Worm (Caenorhabditis elegans) whole organism, young adult: Measurements from ENCODE around the gene T05H10.1.
A peak's percentile ranks its signal among the peaks of the same experiment; 100 is the strongest.

Experiments
- B0019.2 ChIP-seq: fragments of 200-800 bp; sonication (Bioruptor generic); conservative IDR thresholded peaks from 2 replicates; pipeline ENCODE4 v1.3.6; 2022; ENCODE audit warnings: missing genetic modification reagents, missing genetic modification characterization, missing compliant biosample characterization
- F39B2.1 ChIP-seq: fragments of 200-800 bp; sonication (Bioruptor generic); IDR thresholded peaks from 2 replicates; pipeline ENCODE4 v1.3.6; 2022; ENCODE audit warnings: missing genetic modification reagents, missing genetic modification characterization, missing compliant biosample characterization
- F52B5.7 ChIP-seq: sonication (generic microtip); optimal IDR thresholded peaks from 2 replicates; lab custom pipeline; 2016; ENCODE audit warnings: mild to moderate bottlenecking, missing genetic modification characterization, missing compliant biosample characterization
- F55B11.4 ChIP-seq: sonication (generic microtip); optimal IDR thresholded peaks from 2 replicates; lab custom pipeline; 2016; ENCODE audit warnings: missing compliant biosample characterization, missing genetic modification characterization, borderline replicate concordance; ENCODE audit not compliant: insufficient read depth
- F57A8.1 ChIP-seq: fragments of 200-800 bp; sonication (Bioruptor generic); optimal IDR thresholded peaks from 2 replicates; lab custom pipeline; 2018; ENCODE audit warnings: mild to moderate bottlenecking, missing genetic modification characterization, moderate library complexity, missing compliant biosample characterization
- Y56A3A.18 ChIP-seq: fragments of 200-800 bp; sonication (Bioruptor generic); IDR thresholded peaks from 2 replicates; pipeline ENCODE4 v1.3.6; 2022; ENCODE audit warnings: missing genetic modification reagents, missing genetic modification characterization, missing compliant biosample characterization
- Y95B8A.8 ChIP-seq: fragments of 200-800 bp; sonication (Bioruptor generic); IDR thresholded peaks from 2 replicates; pipeline ENCODE4 v1.3.6; 2022; ENCODE audit warnings: missing genetic modification reagents, missing genetic modification characterization, missing compliant biosample characterization
- ZK185.1 ChIP-seq: sonication (generic microtip); optimal IDR thresholded peaks from 2 replicates; lab custom pipeline; 2016; ENCODE audit warnings: mild to moderate bottlenecking, missing genetic modification characterization, missing compliant biosample characterization; ENCODE audit not compliant: poor library complexity, severe bottlenecking
- aptf-3 ChIP-seq: fragments of 200-800 bp; sonication (Bioruptor generic); IDR thresholded peaks from 2 replicates; pipeline ENCODE4 v1.3.6; 2022; ENCODE audit warnings: missing genetic modification characterization, missing compliant biosample characterization
- atf-7 ChIP-seq: sonication (generic microtip); optimal IDR thresholded peaks from 2 replicates; lab custom pipeline; 2017; ENCODE audit warnings: mild to moderate bottlenecking, missing genetic modification characterization, missing compliant biosample characterization
- cebp-1 ChIP-seq, 2 experiments: fragments of 200-800 bp in 1 of 2; sonication (Bioruptor generic) in 1 of 2; sonication (generic microtip) in 1 of 2; IDR thresholded peaks in 1 of 2; optimal IDR thresholded peaks in 1 of 2; 2 replicates each; pipeline versions ENCODE4 v1.3.6 to Lab custom; 2017 to 2022; ENCODE audit warnings: missing compliant biosample characterization in 2 of 2, missing genetic modification characterization in 2 of 2, mild to moderate bottlenecking in 1 of 2, missing genetic modification reagents in 1 of 2, moderate library complexity in 1 of 2
- cebp-2 ChIP-seq: fragments of 200-800 bp; sonication (Bioruptor generic); IDR thresholded peaks from 2 replicates; pipeline ENCODE4 v1.3.6; 2022; ENCODE audit warnings: missing genetic modification characterization, missing compliant biosample characterization
- ceh-100 ChIP-seq: fragments of 200-800 bp; sonication (Bioruptor generic); IDR thresholded peaks from 2 replicates; pipeline ENCODE4 v1.3.6; 2022; ENCODE audit warnings: missing genetic modification reagents, missing genetic modification characterization, missing compliant biosample characterization
- ceh-91 ChIP-seq: fragments of 200-800 bp; sonication (Bioruptor generic); IDR thresholded peaks from 2 replicates; pipeline ENCODE4 v1.3.6; 2022; ENCODE audit warnings: missing genetic modification reagents, missing genetic modification characterization, missing compliant biosample characterization
- chd-7 ChIP-seq: sonication (generic microtip); optimal IDR thresholded peaks from 2 replicates; lab custom pipeline; 2016; ENCODE audit warnings: mild to moderate bottlenecking, missing genetic modification characterization, moderate library complexity, missing compliant biosample characterization
- die-1 ChIP-seq: sonication (generic microtip); optimal IDR thresholded peaks from 2 replicates; lab custom pipeline; 2016; ENCODE audit warnings: missing genotype, mild to moderate bottlenecking, missing genetic modification characterization, missing compliant biosample characterization
- dox-1 ChIP-seq: fragments of 200-800 bp; sonication (Bioruptor generic); IDR thresholded peaks from 2 replicates; pipeline ENCODE4 v1.3.6; 2022; ENCODE audit warnings: missing genetic modification reagents, missing genetic modification characterization, missing compliant biosample characterization
- dpff-1 ChIP-seq: sonication (generic microtip); optimal IDR thresholded peaks from 2 replicates; lab custom pipeline; 2017; ENCODE audit warnings: mild to moderate bottlenecking, missing genetic modification characterization, missing compliant biosample characterization
- egl-18 ChIP-seq: fragments of 200-800 bp; sonication (Bioruptor generic); IDR thresholded peaks from 2 replicates; pipeline ENCODE4 v1.3.6; 2022; ENCODE audit warnings: missing genetic modification reagents, missing genetic modification characterization, missing compliant biosample characterization
- ekl-4 ChIP-seq: fragments of 200-800 bp; sonication (Bioruptor generic); IDR thresholded peaks from 2 replicates; pipeline ENCODE4 v1.3.6; 2022; ENCODE audit warnings: missing genetic modification reagents, missing genetic modification characterization, missing compliant biosample characterization
- ets-4 ChIP-seq: fragments of 200-800 bp; sonication (Bioruptor generic); optimal IDR thresholded peaks from 2 replicates; lab custom pipeline; 2018; ENCODE audit warnings: mild to moderate bottlenecking, missing genetic modification characterization, missing compliant biosample characterization
- hmg-1.2 ChIP-seq: fragments of 200-800 bp; sonication (Bioruptor generic); IDR thresholded peaks from 2 replicates; pipeline ENCODE4 v1.3.6; 2022; ENCODE audit warnings: missing genetic modification reagents, missing genetic modification characterization, missing compliant biosample characterization
- hsf-1 ChIP-seq: fragments of 200-800 bp; sonication (Bioruptor generic); IDR thresholded peaks from 2 replicates; pipeline ENCODE4 v1.3.6; 2022; ENCODE audit warnings: missing genetic modification reagents, missing genetic modification characterization, missing compliant biosample characterization
- lag-1 ChIP-seq: fragments of 200-800 bp; sonication (Bioruptor generic); IDR thresholded peaks from 2 replicates; pipeline ENCODE4 v1.3.6; 2022; ENCODE audit warnings: missing genetic modification reagents, missing genetic modification characterization, missing compliant biosample characterization
- lin-26 ChIP-seq: fragments of 200-800 bp; sonication (Bioruptor generic); IDR thresholded peaks from 2 replicates; pipeline ENCODE4 v1.3.6; 2022; ENCODE audit warnings: missing genetic modification reagents, missing genetic modification characterization, missing compliant biosample characterization
- lin-40 ChIP-seq: sonication (generic microtip); optimal IDR thresholded peaks from 2 replicates; lab custom pipeline; 2016; ENCODE audit warnings: missing genetic modification characterization, mild to moderate bottlenecking, missing compliant biosample characterization, missing genotype, missing genetic modification reagents
- lsl-1 ChIP-seq: fragments of 200-800 bp; sonication (Bioruptor generic); optimal IDR thresholded peaks from 2 replicates; lab custom pipeline; 2018; ENCODE audit warnings: mild to moderate bottlenecking, missing genetic modification characterization, moderate library complexity, missing compliant biosample characterization
- madf-8 ChIP-seq: fragments of 200-800 bp; sonication (Bioruptor generic); conservative IDR thresholded peaks from 2 replicates; pipeline ENCODE4 v1.3.6; 2022; ENCODE audit warnings: missing genetic modification reagents, missing genetic modification characterization, missing compliant biosample characterization
- nfyb-1 ChIP-seq: fragments of 200-800 bp; sonication (Bioruptor generic); IDR thresholded peaks from 2 replicates; pipeline ENCODE4 v1.3.6; 2022; ENCODE audit warnings: missing genetic modification reagents, missing genetic modification characterization, missing compliant biosample characterization
- nhr-80 ChIP-seq: sonication (generic microtip); optimal IDR thresholded peaks from 2 replicates; lab custom pipeline; 2016; ENCODE audit warnings: missing genetic modification characterization, missing compliant biosample characterization
- pha-4 ChIP-seq: fragments of 150-350 bp; sonication (generic microtip); optimal IDR thresholded peaks from 2 replicates; lab custom pipeline; 2014; ENCODE audit warnings: missing biosample characterization, missing genetic modification reagents, missing genetic modification characterization
- rec-8 ChIP-seq, 2 experiments: sonication (generic microtip); optimal IDR thresholded peaks; 2 replicates each; lab custom pipeline; 2016; ENCODE audit warnings: mild to moderate bottlenecking in 2 of 2, missing genetic modification characterization in 2 of 2, missing genetic modification reagents in 2 of 2, missing genotype in 2 of 2, missing biosample characterization in 1 of 2, missing compliant biosample characterization in 1 of 2, moderate library complexity in 1 of 2
- sdz-38 ChIP-seq: sonication (generic microtip); optimal IDR thresholded peaks from 2 replicates; lab custom pipeline; 2016; ENCODE audit warnings: missing genotype, missing genetic modification characterization, missing compliant biosample characterization
- sea-2 ChIP-seq: fragments of 200-800 bp; sonication (Bioruptor generic); IDR thresholded peaks from 2 replicates; pipeline ENCODE4 v1.3.6; 2022; ENCODE audit warnings: missing genetic modification characterization, missing compliant biosample characterization
- snpc-1.1 ChIP-seq: sonication (generic microtip); optimal IDR thresholded peaks from 2 replicates; lab custom pipeline; 2017; ENCODE audit warnings: missing genetic modification characterization, mild to moderate bottlenecking, missing compliant biosample characterization, antibody characterized with exemption, moderate library complexity, missing genotype, missing genetic modification reagents; ENCODE audit not compliant: insufficient read depth
- snpc-1.3 ChIP-seq: sonication (generic microtip); optimal IDR thresholded peaks from 2 replicates; lab custom pipeline; 2017; ENCODE audit warnings: missing genetic modification characterization, mild to moderate bottlenecking, missing compliant biosample characterization, antibody characterized with exemption, moderate library complexity, missing genotype, missing genetic modification reagents; ENCODE audit not compliant: insufficient read depth
- snpc-4 ChIP-seq, 5 experiments: fragments of 150-350 bp in 1 of 5; sonication (generic microtip) in 4 of 5; optimal IDR thresholded peaks; 2 replicates each; lab custom pipeline; 2014 to 2018; ENCODE audit warnings: missing genetic modification characterization in 5 of 5, missing biosample characterization in 3 of 5, antibody characterized with exemption in 2 of 5, mild to moderate bottlenecking in 2 of 5, missing compliant biosample characterization in 2 of 5, missing genotype in 2 of 5, moderate library complexity in 2 of 5, missing genetic modification reagents in 1 of 5
- somi-1 ChIP-seq: fragments of 200-800 bp; sonication (Bioruptor generic); optimal IDR thresholded peaks from 2 replicates; lab custom pipeline; 2018; ENCODE audit warnings: mild to moderate bottlenecking, missing genetic modification characterization, missing compliant biosample characterization
- sptf-2 ChIP-seq: fragments of 200-800 bp; sonication (Bioruptor generic); optimal IDR thresholded peaks from 2 replicates; lab custom pipeline; 2018; ENCODE audit warnings: mild to moderate bottlenecking, missing genetic modification characterization, missing compliant biosample characterization
- tbx-9 ChIP-seq: sonication (generic microtip); optimal IDR thresholded peaks from 2 replicates; lab custom pipeline; 2016; ENCODE audit warnings: borderline replicate concordance, missing genetic modification characterization, inconsistent platforms, missing compliant biosample characterization
- tlf-1 ChIP-seq: fragments of 200-800 bp; sonication (Bioruptor generic); optimal IDR thresholded peaks from 2 replicates; lab custom pipeline; 2018; ENCODE audit warnings: mild to moderate bottlenecking, missing genetic modification characterization, missing compliant biosample characterization
- unc-130 ChIP-seq: sonication (generic microtip); optimal IDR thresholded peaks from 2 replicates; lab custom pipeline; 2016; ENCODE audit warnings: missing genetic modification reagents, missing genetic modification characterization, missing compliant biosample characterization
- unc-62 ChIP-seq: fragments of 150-350 bp; optimal IDR thresholded peaks from 2 replicates; lab custom pipeline; 2014; ENCODE audit warnings: missing biosample characterization, missing genetic modification reagents, missing genetic modification characterization
- ztf-18 ChIP-seq: sonication (generic microtip); optimal IDR thresholded peaks from 2 replicates; lab custom pipeline; 2016; ENCODE audit warnings: missing genotype, mild to moderate bottlenecking, missing genetic modification characterization, missing compliant biosample characterization
- ztf-25 ChIP-seq: fragments of 200-800 bp; sonication (Bioruptor generic); IDR thresholded peaks from 2 replicates; pipeline ENCODE4 v1.3.6; 2022; ENCODE audit warnings: missing genetic modification reagents, missing genetic modification characterization, missing compliant biosample characterization
- ztf-26 ChIP-seq: sonication (generic microtip); optimal IDR thresholded peaks from 2 replicates; lab custom pipeline; 2017; ENCODE audit warnings: missing genetic modification characterization, missing compliant biosample characterization
- ztf-6 ChIP-seq: fragments of 200-800 bp; sonication (Bioruptor generic); IDR thresholded peaks from 2 replicates; pipeline ENCODE4 v1.3.6; 2022; ENCODE audit warnings: missing genetic modification reagents, missing genetic modification characterization, missing compliant biosample characterization

T05H10.1 gene

DNA sequence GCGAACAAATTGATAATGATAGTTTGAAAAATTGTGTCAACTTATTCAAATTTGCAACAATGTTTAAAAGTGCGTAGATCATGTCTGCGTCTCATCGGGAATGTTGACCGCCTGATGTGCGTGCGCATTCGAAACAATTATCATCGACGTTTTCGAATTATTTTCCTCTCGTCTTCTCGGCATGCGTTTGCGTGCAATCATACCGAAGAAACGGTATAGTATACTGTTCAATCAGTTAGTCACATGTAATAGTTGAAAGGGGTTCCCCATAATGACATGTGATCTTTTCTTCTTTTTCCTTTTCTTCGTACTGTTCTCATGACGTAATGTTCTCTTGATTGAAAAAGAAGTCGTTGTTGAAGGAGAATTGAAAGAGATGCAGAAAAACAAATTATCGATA lies 25.6 kb upstream of the T05H10.1 start (continued):
- TF ChIP-seq lsl-1 (GFP tag; lab: Kevin White, UChicago), result no peak
- no peak for TF ChIP-seq snpc-1.1 (tag; lab: Kevin White, UChicago)
- peak; percentile 90 for TF ChIP-seq nhr-80
- TF ChIP-seq dox-1 (GFP tag; lab: Robert Waterston, UW), result 0 out of 2 replicates have a peak, but pooled peaks have one; percentile 4
- TF ChIP-seq lin-40 (tag; lab: Kevin White, UChicago), result peak; percentile 64
- TF ChIP-seq F57A8.1 (GFP tag; lab: Kevin White, UChicago), result no peak
- TF ChIP-seq sptf-2 (GFP tag; lab: Kevin White, UChicago), result no peak
- no peak for TF ChIP-seq sdz-38 (tag; lab: Kevin White, UChicago)
- no peak for TF ChIP-seq snpc-1.3
- no peak for TF ChIP-seq ZK185.1 (tag; lab: Kevin White, UChicago)
- TF ChIP-seq unc-130 (GFP tag; lab: Kevin White, UChicago), result no peak
- TF ChIP-seq lag-1 (GFP tag; lab: Robert Waterston, UW), result no peak
- no peak for TF ChIP-seq ceh-100 (GFP tag; lab: Robert Waterston, UW)
- TF ChIP-seq chd-7 (tag; lab: Kevin White, UChicago), result peak; percentile 58
- peak; percentile 70; the same call in 1 of the 2 replicates for TF ChIP-seq lin-26 (GFP tag; lab: Robert Waterston, UW)
- no peak for TF ChIP-seq ceh-91 (GFP tag; lab: Robert Waterston, UW)
- TF ChIP-seq nfyb-1 (GFP tag; lab: Robert Waterston, UW), result peak; percentile 55; the same call in 1 of the 2 replicates
- no peak for TF ChIP-seq ets-4 (GFP tag; lab: Kevin White, UChicago)
- TF ChIP-seq madf-8 (GFP tag; lab: Robert Waterston, UW), result no peak
- peak; percentile 38 for TF ChIP-seq hmg-1.2 (GFP tag; lab: Robert Waterston, UW)
- TF ChIP-seq somi-1 (GFP tag; lab: Kevin White, UChicago), result peak; percentile 90
- TF ChIP-seq egl-18, result no peak
- TF ChIP-seq F55B11.4, result no peak
- TF ChIP-seq unc-62 (GFP tag; lab: Kevin White, UChicago), result peak; percentile 45
- peak; percentile 86 for TF ChIP-seq atf-7 (tag; lab: Kevin White, UChicago)
- TF ChIP-seq Y56A3A.18, result no peak
- TF ChIP-seq cebp-2 (GFP tag; lab: Robert Waterston, UW), result 0 out of 2 replicates have a peak, but pooled peaks have one; percentile 55
- no peak for TF ChIP-seq sea-2 (GFP tag; lab: Robert Waterston, UW)
- no peak for TF ChIP-seq ztf-6 (GFP tag; lab: Robert Waterston, UW)
- no peak for TF ChIP-seq ztf-25
- no peak for TF ChIP-seq aptf-3
- TF ChIP-seq tlf-1 (GFP tag; lab: Kevin White, UChicago), result peak; percentile 43
- no peak for TF ChIP-seq B0019.2
- TF ChIP-seq F52B5.7 (tag; lab: Kevin White, UChicago), result no peak
- no peak for TF ChIP-seq rec-8 (tag; optimal IDR thresholded peaks at IDR 0.05; lab: Kevin White, UChicago)
- TF ChIP-seq snpc-4 (GFP tag; optimal IDR thresholded peaks at IDR 0.05; lab: Kevin White, UChicago), result no peak
- TF ChIP-seq snpc-4 (tag; optimal IDR thresholded peaks at IDR 0.05; lab: Kevin White, UChicago), result peak in 1 of 4 experiments; percentile 6
- TF ChIP-seq ztf-26 (tag; lab: Kevin White, UChicago), result peak; percentile 71
- TF ChIP-seq Y95B8A.8 (GFP tag; lab: Robert Waterston, UW), result no peak
- TF ChIP-seq tbx-9 (tag; lab: Kevin White, UChicago), result no peak
- TF ChIP-seq dpff-1 (tag; lab: Kevin White, UChicago), result no peak
- no peak for TF ChIP-seq F39B2.1 (GFP tag; lab: Robert Waterston, UW)
- peak; percentile 60; the same call in 1 of the 2 replicates for TF ChIP-seq ekl-4 (GFP tag; lab: Robert Waterston, UW)
- TF ChIP-seq hsf-1 (GFP tag; lab: Robert Waterston, UW), result peak; percentile 38; the same call in 1 of the 2 replicates
- peak; percentile 49 for TF ChIP-seq die-1
- TF ChIP-seq ztf-18 (tag; lab: Kevin White, UChicago), result no peak
- 0 out of 2 replicates have a peak, but pooled peaks have one; percentile 8 for TF ChIP-seq cebp-1 (GFP tag; IDR thresholded peaks at IDR 0.05; lab: Robert Waterston, UW)
- TF ChIP-seq cebp-1 (tag; optimal IDR thresholded peaks at IDR 0.05; lab: Kevin White, UChicago), result peak; percentile 72
- no peak for TF ChIP-seq pha-4 (tag; lab: Kevin White, UChicago)
